Worm (Caenorhabditis elegans): ENCODE results near the gene pfut-1.
A peak's percentile ranks its signal among the peaks of the same experiment; 100 is the strongest.

The pfut-1 gene

ce11 chrX:3141704-3142103, 23.9 kb upstream of the pfut-1 start (continued):
- TF ChIP-seq tra-1 (GFP tag; IDR thresholded peaks at IDR 0.05) (0 out of 2 replicates have a peak, but pooled peaks have one; percentile 55), daf-19 (GFP tag; conservative IDR thresholded peaks at IDR 0.05) (no peak), dmd-6 (GFP tag; IDR thresholded peaks at IDR 0.05) (peak; percentile 31; the same call in 1 of the 2 replicates), mdt-29 (GFP tag; IDR thresholded peaks at IDR 0.05) (no peak), skn-1 (tag; optimal IDR thresholded peaks at IDR 0.05) (no peak), ZK546.5 (tag; optimal IDR thresholded peaks at IDR 0.05) (no peak)

DNA sequence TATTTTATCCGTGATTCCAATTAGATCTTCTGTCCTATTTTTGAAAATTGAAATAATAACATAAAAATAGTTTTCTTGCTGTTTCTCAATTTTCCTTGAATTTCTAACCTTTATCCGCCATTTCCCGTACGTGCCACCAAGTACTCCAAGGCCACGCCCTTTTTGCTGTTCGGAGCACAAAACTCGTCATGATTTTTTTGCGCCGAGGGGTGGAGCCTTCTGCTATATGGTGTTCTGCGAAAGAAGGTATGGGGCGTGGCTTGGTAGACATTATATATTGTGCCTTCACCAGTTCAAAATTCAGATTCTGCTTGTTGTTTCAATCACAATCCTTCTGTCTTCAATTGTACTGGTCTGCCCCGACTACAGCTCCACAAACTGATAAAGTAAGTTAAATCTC, 20.4 kb upstream of the pfut-1 start, which contains the start of gene C15C7.4:
TSS of gene C15C7.4 (plus strand) at position 301 of the 400 bp plus-strand sequence.
- no peak for TF ChIP-seq ztf-11 (tag; optimal IDR thresholded peaks at IDR 0.05)

- no peak for TF ChIP-seq ceh-82 (tag; optimal IDR thresholded peaks at IDR 0.05)
- no peak for TF ChIP-seq mxl-3 (GFP tag; optimal IDR thresholded peaks at IDR 0.05)
- TF ChIP-seq mxl-2 (GFP tag; conservative IDR thresholded peaks at IDR 0.05): no peak
- TF ChIP-seq lin-15B (tag; optimal IDR thresholded peaks at IDR 0.05): no peak
Measured at ce11 chrX:3152361-3152760, 13.3 kb upstream of the pfut-1 start, which contains the start of gene bbln-1. Gene bbln-1, minus strand, starts transcription at chrX:3152461.

- no peak for TF ChIP-seq zfp-2 (tag; optimal IDR thresholded peaks at IDR 0.05)
- TF ChIP-seq hmg-1.1 (GFP tag; IDR thresholded peaks at IDR 0.05): no peak
- TF ChIP-seq F37D6.2 (tag; optimal IDR thresholded peaks at IDR 0.05): no peak
- TF ChIP-seq lim-7 (GFP tag; IDR thresholded peaks at IDR 0.05): no peak
- TF ChIP-seq zag-1 (tag; optimal IDR thresholded peaks at IDR 0.05): no peak
- no peak for TF ChIP-seq egl-43 (GFP tag; IDR thresholded peaks at IDR 0.05)
- TF ChIP-seq lir-3 (tag; optimal IDR thresholded peaks at IDR 0.05): no peak
- no peak for TF ChIP-seq rbr-2 (tag; optimal IDR thresholded peaks at IDR 0.05)
- TF ChIP-seq php-3 (GFP tag; IDR thresholded peaks at IDR 0.05): peak; percentile 97
- TF ChIP-seq ceh-32 (tag; optimal IDR thresholded peaks at IDR 0.05; ENCODE audit: poor library complexity): no peak
- TF ChIP-seq ZK337.2 (GFP tag; IDR thresholded peaks at IDR 0.05): no peak
- no peak for TF ChIP-seq T20F7.1 (GFP tag; optimal IDR thresholded peaks at IDR 0.05)
- peak; percentile 48 for TF ChIP-seq nhr-48 (tag; optimal IDR thresholded peaks at IDR 0.05)
- TF ChIP-seq mdt-29 (GFP tag; IDR thresholded peaks at IDR 0.05): no peak
- TF ChIP-seq ceh-28 (tag; optimal IDR thresholded peaks at IDR 0.05): no peak
- TF ChIP-seq mxl-3 (GFP tag; optimal IDR thresholded peaks at IDR 0.05): peak; percentile 31
- TF ChIP-seq nhr-237 (tag; optimal IDR thresholded peaks at IDR 0.05): no peak
- peak; percentile 87 for TF ChIP-seq hlh-11 (tag; optimal IDR thresholded peaks at IDR 0.05)
- TF ChIP-seq unc-62 (GFP tag; optimal IDR thresholded peaks at IDR 0.05 in 1 of 2): peak in 1 of 2 experiments; percentile 69
- no peak for TF ChIP-seq unc-62 (tag; optimal IDR thresholded peaks at IDR 0.05)
- no peak for TF ChIP-seq tag-97 (GFP tag; IDR thresholded peaks at IDR 0.05)
- no peak for TF ChIP-seq lin-38 (GFP tag; IDR thresholded peaks at IDR 0.05)
- TF ChIP-seq F49E8.2 (tag; optimal IDR thresholded peaks at IDR 0.05; ENCODE audit: borderline replicate concordance): no peak
- TF ChIP-seq zip-2 (tag; optimal IDR thresholded peaks at IDR 0.05): no peak
- TF ChIP-seq lsy-2 (tag; optimal IDR thresholded peaks at IDR 0.05): no peak
- TF ChIP-seq dve-1 (tag; optimal IDR thresholded peaks at IDR 0.05; ENCODE audit: insufficient read depth): peak; percentile 86
- no peak for TF ChIP-seq nhr-25 (tag; optimal IDR thresholded peaks at IDR 0.05; ENCODE audit: borderline replicate concordance, insufficient read depth)
- TF ChIP-seq attf-4 (tag; optimal IDR thresholded peaks at IDR 0.05): no peak
- TF ChIP-seq Y75B8A.6 (GFP tag; IDR thresholded peaks at IDR 0.05): no peak
- TF ChIP-seq saeg-2 (GFP tag; IDR thresholded peaks at IDR 0.05): 0 out of 2 replicates have a peak, but pooled peaks have one; percentile 22
- TF ChIP-seq mes-2 (tag; optimal IDR thresholded peaks at IDR 0.05; ENCODE audit: poor library complexity, severe bottlenecking): peak; percentile 20
- TF ChIP-seq nhr-102 (tag; optimal IDR thresholded peaks at IDR 0.05): peak; percentile 62
- TF ChIP-seq dmd-8 (GFP tag; IDR thresholded peaks at IDR 0.05): no peak
- TF ChIP-seq arid-1 (GFP tag; conservative IDR thresholded peaks at IDR 0.05): no peak; the same call in 1 of the 2 replicates
- TF ChIP-seq unc-39 (tag; optimal IDR thresholded peaks at IDR 0.05): no peak
- TF ChIP-seq ztf-7 (tag; optimal IDR thresholded peaks at IDR 0.05): peak; percentile 8
- TF ChIP-seq dmd-9 (GFP tag; IDR thresholded peaks at IDR 0.05): no peak
Measured at ce11 chrX:3153133-3153532, 12.5 kb upstream of the pfut-1 start.

Data from whole organism, L4 larva.